Fruit fly (Drosophila melanogaster): ENCODE results near the gene CG5662.

Gene CG5662

dm6 chrX:15210086-15210485, at the start of gene CG5662:
CG5662 (plus strand) TSS chrX:15210386.
- no peak for TF ChIP-seq CG17801 (GFP tag; optimal IDR thresholded peaks at IDR 0.05; ENCODE audit: partially characterized antibody)

dm6 chrX:15162068-15162467, 48.1 kb upstream of the CG5662 start:
- TF ChIP-seq CG17801 (GFP tag; optimal IDR thresholded peaks at IDR 0.05; ENCODE audit: partially characterized antibody) = no peak

dm6 chrX:15162941-15163340, 47.2 kb upstream of the CG5662 start, which contains the start of gene CG9095:
CG9095 (minus strand) TSS chrX:15163225.
- no peak for TF ChIP-seq CG17801 (GFP tag; optimal IDR thresholded peaks at IDR 0.05; ENCODE audit: partially characterized antibody)

- TF ChIP-seq CG17801 (GFP tag; optimal IDR thresholded peaks at IDR 0.05; ENCODE audit: partially characterized antibody) = no peak
Measured at dm6 chrX:15163395-15163794, 46.8 kb upstream of the CG5662 start.

- no peak for TF ChIP-seq CG17801 (GFP tag; optimal IDR thresholded peaks at IDR 0.05; ENCODE audit: partially characterized antibody)
Measured at dm6 chrX:15164879-15165278, 45.3 kb upstream of the CG5662 start.

dm6 chrX:15175171-15175883, 34.9 kb upstream of the CG5662 start, which contains the start of gene CG43737:
CG43737 (plus strand) TSS chrX:15175441.
- no peak for TF ChIP-seq CG17801 (GFP tag; optimal IDR thresholded peaks at IDR 0.05; ENCODE audit: partially characterized antibody)

dm6 chrX:15199845-15200432, 10.2 kb upstream of the CG5662 start:
- TF ChIP-seq CG17801 (GFP tag; optimal IDR thresholded peaks at IDR 0.05; ENCODE audit: partially characterized antibody) = no peak

- no peak for TF ChIP-seq CG17801 (GFP tag; optimal IDR thresholded peaks at IDR 0.05; ENCODE audit: partially characterized antibody)
Measured at dm6 chrX:15203634-15204033, 6.6 kb upstream of the CG5662 start.

dm6 chrX:15206536-15206935, 3.6 kb upstream of the CG5662 start, which contains the start of gene CG32588:
CG32588 (minus strand) TSS chrX:15206636.
- TF ChIP-seq CG17801 (GFP tag; optimal IDR thresholded peaks at IDR 0.05; ENCODE audit: partially characterized antibody) = no peak

- no peak for TF ChIP-seq CG17801 (GFP tag; optimal IDR thresholded peaks at IDR 0.05; ENCODE audit: partially characterized antibody)
Measured at dm6 chrX:15216048-15216447, 5.9 kb downstream of the CG5662 start.

dm6 chrX:15221076-15221475, 10.9 kb downstream of the CG5662 start, which contains the start of gene CG43075:
CG43075 (minus strand) TSS chrX:15221176.
- TF ChIP-seq CG17801 (GFP tag; optimal IDR thresholded peaks at IDR 0.05; ENCODE audit: partially characterized antibody) = no peak

- TF ChIP-seq CG17801 (GFP tag; optimal IDR thresholded peaks at IDR 0.05; ENCODE audit: partially characterized antibody) = no peak
Measured at dm6 chrX:15223482-15223881, 13.3 kb downstream of the CG5662 start, which contains the start of gene CG43076. CG43076 (minus strand) TSS chrX:15223582.

- no peak for TF ChIP-seq CG17801 (GFP tag; optimal IDR thresholded peaks at IDR 0.05; ENCODE audit: partially characterized antibody)
Measured at dm6 chrX:15229775-15230174, 19.6 kb downstream of the CG5662 start, which contains the start of gene CG9101. CG9101 (minus strand) TSS chrX:15229875.

- no peak for TF ChIP-seq CG17801 (GFP tag; optimal IDR thresholded peaks at IDR 0.05; ENCODE audit: partially characterized antibody)
Measured at dm6 chrX:15235252-15235651, 25.1 kb downstream of the CG5662 start.

dm6 chrX:15244813-15245212, 34.6 kb downstream of the CG5662 start, which contains the start of gene PPYR1:
PPYR1 (minus strand) TSS chrX:15244913.
- no peak for TF ChIP-seq CG17801 (GFP tag; optimal IDR thresholded peaks at IDR 0.05; ENCODE audit: partially characterized antibody)

- no peak for TF ChIP-seq CG17801 (GFP tag; optimal IDR thresholded peaks at IDR 0.05; ENCODE audit: partially characterized antibody)
Measured at dm6 chrX:15259295-15259694, 49.1 kb downstream of the CG5662 start.

Data from ovary, adult (tissue).